Worm (Caenorhabditis elegans) whole organism, L1 larva: ENCODE measurements around the gene gfi-3.

Source experiments
- ama-1 ChIP-seq: fragments of 150-350 bp; optimal IDR thresholded peaks from 2 replicates; lab custom pipeline; 2014
- egl-27 ChIP-seq, 2 experiments: fragments of 150-350 bp in 1 of 2; sonication (generic microtip); optimal IDR thresholded peaks; 3 replicates each; lab custom pipeline; 2017 to 2018; ENCODE audit warnings: missing biosample characterization in 2 of 2, missing genetic modification characterization in 2 of 2, missing genetic modification reagents in 2 of 2
- fkh-10 ChIP-seq: sonication (generic microtip); optimal IDR thresholded peaks from 2 replicates; lab custom pipeline; 2017; ENCODE audit warnings: missing biosample characterization, missing genetic modification reagents, missing genetic modification characterization
- grh-1 ChIP-seq: fragments of 200-800 bp; sonication (Bioruptor generic); IDR thresholded peaks from 2 replicates; pipeline ENCODE4 v1.3.6; 2022; ENCODE audit warnings: missing genetic modification reagents, missing genetic modification characterization, missing compliant biosample characterization
- lin-35 ChIP-seq, 2 experiments: fragments of 150-350 bp; optimal IDR thresholded peaks; 2 replicates each; lab custom pipeline; 2014; ENCODE audit warnings: missing biosample characterization in 2 of 2, missing genetic modification characterization in 2 of 2, missing genetic modification reagents in 2 of 2
- lin-39 ChIP-seq: fragments of 150-350 bp; optimal IDR thresholded peaks from 2 replicates; lab custom pipeline; 2014; ENCODE audit warnings: missing biosample characterization, missing genetic modification reagents, missing genetic modification characterization
- nhr-76 ChIP-seq: sonication (generic microtip); optimal IDR thresholded peaks from 2 replicates; lab custom pipeline; 2017; ENCODE audit warnings: missing biosample characterization, missing genetic modification characterization
- pqm-1 ChIP-seq: sonication (generic microtip); optimal IDR thresholded peaks from 3 replicates; lab custom pipeline; 2017; ENCODE audit warnings: missing biosample characterization, missing genetic modification characterization
- rnt-1 ChIP-seq: sonication (generic microtip); optimal IDR thresholded peaks from 2 replicates; lab custom pipeline; 2016; ENCODE audit warnings: mild to moderate bottlenecking, missing genetic modification characterization, moderate library complexity, missing compliant biosample characterization
- snpc-4 ChIP-seq: fragments of 150-350 bp; optimal IDR thresholded peaks from 2 replicates; lab custom pipeline; 2014; ENCODE audit warnings: missing biosample characterization, missing genetic modification characterization
- zag-1 ChIP-seq: fragments of 150-350 bp; optimal IDR thresholded peaks from 2 replicates; lab custom pipeline; 2014; ENCODE audit warnings: missing biosample characterization, missing genetic modification characterization

- TF ChIP-seq nhr-76 (tag; lab: Kevin White, UChicago) (no peak), rnt-1 (tag; lab: Kevin White, UChicago) (no peak), grh-1 (no peak), fkh-10 (GFP tag; lab: Kevin White, UChicago) (no peak), snpc-4 (tag; lab: Kevin White, UChicago) (no peak), egl-27 (tag; optimal IDR thresholded peaks at IDR 0.05; lab: Kevin White, UChicago) (no peak), zag-1 (tag; lab: Kevin White, UChicago) (no peak), lin-39 (tag; lab: Kevin White, UChicago) (no peak), lin-35 (GFP tag; optimal IDR thresholded peaks at IDR 0.05; lab: Kevin White, UChicago) (no peak), pqm-1 (no peak), ama-1 (lab: Kevin White, UChicago) (no peak)
These were observed 9.7 kb upstream of the gfi-3 start, which contains the start of gene M163.10 for ce11 chrX:14470687-14471086.
